Worm (Caenorhabditis elegans) whole organism, L3 larva: ENCODE results near the gene pepm-1.

ENCODE experiments used
- R02D3.7 ChIP-seq: fragments of 150-350 bp; optimal IDR thresholded peaks from 2 replicates; lab custom pipeline; 2014; ENCODE audit warnings: missing biosample characterization, missing genetic modification characterization
- ZK546.5 ChIP-seq: sonication (generic microtip); optimal IDR thresholded peaks from 2 replicates; lab custom pipeline; 2017; ENCODE audit warnings: missing biosample characterization, missing genetic modification characterization
- aly-2 ChIP-seq: fragments of 150-350 bp; optimal IDR thresholded peaks from 2 replicates; lab custom pipeline; 2014; ENCODE audit warnings: missing biosample characterization, missing genetic modification characterization
- ama-1 ChIP-seq: fragments of 150-350 bp; optimal IDR thresholded peaks from 2 replicates; lab custom pipeline; 2018
- ceh-16 ChIP-seq: sonication (generic microtip); optimal IDR thresholded peaks from 2 replicates; lab custom pipeline; 2017; ENCODE audit warnings: missing biosample characterization, missing genetic modification characterization
- ceh-28 ChIP-seq: fragments of 150-350 bp; optimal IDR thresholded peaks from 2 replicates; lab custom pipeline; 2014; ENCODE audit warnings: missing biosample characterization, missing genetic modification reagents, missing genetic modification characterization
- ceh-82 ChIP-seq: fragments of 150-350 bp; optimal IDR thresholded peaks from 2 replicates; lab custom pipeline; 2014; ENCODE audit warnings: missing biosample characterization, missing genetic modification characterization
- ceh-9 ChIP-seq: sonication (generic microtip); optimal IDR thresholded peaks from 2 replicates; lab custom pipeline; 2018; ENCODE audit warnings: missing biosample characterization, missing genetic modification characterization
- daf-12 ChIP-seq: fragments of 150-350 bp; optimal IDR thresholded peaks from 2 replicates; lab custom pipeline; 2014; ENCODE audit warnings: missing biosample characterization, missing genetic modification reagents, missing genetic modification characterization
- egl-27 ChIP-seq: sonication (generic microtip); optimal IDR thresholded peaks from 4 replicates; lab custom pipeline; 2017; ENCODE audit warnings: missing biosample characterization, missing genetic modification reagents, missing genetic modification characterization
- egl-5 ChIP-seq: fragments of 150-350 bp; optimal IDR thresholded peaks from 2 replicates; lab custom pipeline; 2017; ENCODE audit warnings: missing biosample characterization, missing genetic modification reagents, missing genetic modification characterization, inconsistent platforms
- elt-1 ChIP-seq: fragments of 150-350 bp; optimal IDR thresholded peaks from 2 replicates; lab custom pipeline; 2014; ENCODE audit warnings: missing biosample characterization, missing genetic modification characterization
- elt-2 ChIP-seq: sonication (generic microtip); optimal IDR thresholded peaks from 2 replicates; lab custom pipeline; 2016; ENCODE audit warnings: missing genetic modification reagents, mild to moderate bottlenecking, missing genetic modification characterization, missing compliant biosample characterization
- elt-3 ChIP-seq, 3 experiments: fragments of 150-350 bp in 1 of 3; sonication (generic microtip) in 2 of 3; optimal IDR thresholded peaks; 2 replicates in 2 of 3; 4 replicates in 1 of 3; lab custom pipeline; 2014 to 2017; ENCODE audit warnings: missing biosample characterization in 3 of 3, missing genetic modification characterization in 3 of 3
- eor-1 ChIP-seq, 2 experiments: fragments of 150-350 bp; optimal IDR thresholded peaks; 2 replicates each; lab custom pipeline; 2014 to 2018; ENCODE audit warnings: missing biosample characterization in 2 of 2, missing genetic modification characterization in 2 of 2
- fkh-10 ChIP-seq: sonication (generic microtip); optimal IDR thresholded peaks from 2 replicates; lab custom pipeline; 2017; ENCODE audit warnings: missing biosample characterization, missing genetic modification reagents, missing genetic modification characterization
- fkh-2 ChIP-seq: fragments of 150-350 bp; optimal IDR thresholded peaks from 2 replicates; lab custom pipeline; 2014; ENCODE audit warnings: missing biosample characterization, missing genetic modification reagents, missing genetic modification characterization
- fos-1 ChIP-seq: fragments of 150-350 bp; optimal IDR thresholded peaks from 2 replicates; lab custom pipeline; 2014; ENCODE audit warnings: missing biosample characterization, missing genetic modification characterization
- hmg-11 ChIP-seq: sonication (generic microtip); optimal IDR thresholded peaks from 2 replicates; lab custom pipeline; 2016; ENCODE audit warnings: missing genetic modification characterization, missing compliant biosample characterization
- jun-1 ChIP-seq: fragments of 150-350 bp; optimal IDR thresholded peaks from 2 replicates; lab custom pipeline; 2014; ENCODE audit warnings: missing biosample characterization, missing genetic modification reagents, missing genetic modification characterization
- lin-15B ChIP-seq: fragments of 150-350 bp; optimal IDR thresholded peaks from 2 replicates; lab custom pipeline; 2014; ENCODE audit warnings: missing biosample characterization, missing genetic modification characterization
- lin-39 ChIP-seq: fragments of 150-350 bp; optimal IDR thresholded peaks from 2 replicates; lab custom pipeline; 2018; ENCODE audit warnings: missing biosample characterization, missing genetic modification reagents, missing genetic modification characterization
- lsy-12 ChIP-seq: sonication (generic microtip); optimal IDR thresholded peaks from 2 replicates; lab custom pipeline; 2016; ENCODE audit warnings: mild to moderate bottlenecking, missing genetic modification characterization, missing compliant biosample characterization
- mml-1 ChIP-seq: fragments of 150-350 bp; sonication (generic microtip); optimal IDR thresholded peaks from 3 replicates; lab custom pipeline; 2014; ENCODE audit warnings: missing biosample characterization, missing genetic modification characterization
- nfya-1 ChIP-seq: sonication (generic microtip); optimal IDR thresholded peaks from 2 replicates; lab custom pipeline; 2017; ENCODE audit warnings: missing genetic modification characterization, mild to moderate bottlenecking, missing compliant biosample characterization, antibody characterized with exemption, moderate library complexity; ENCODE audit not compliant: insufficient read depth
- nhr-11 ChIP-seq: fragments of 150-350 bp; optimal IDR thresholded peaks from 2 replicates; lab custom pipeline; 2014; ENCODE audit warnings: missing biosample characterization, missing genetic modification characterization
- nhr-23 ChIP-seq: fragments of 150-350 bp; optimal IDR thresholded peaks from 2 replicates; lab custom pipeline; 2014; ENCODE audit warnings: missing biosample characterization, missing genetic modification reagents, missing genetic modification characterization
- nhr-25 ChIP-seq: sonication (generic microtip); optimal IDR thresholded peaks from 2 replicates; lab custom pipeline; 2017; ENCODE audit warnings: missing biosample characterization, missing genetic modification characterization
- nhr-28 ChIP-seq: fragments of 150-350 bp; optimal IDR thresholded peaks from 2 replicates; lab custom pipeline; 2014; ENCODE audit warnings: missing biosample characterization, missing genetic modification characterization
- nhr-43 ChIP-seq: sonication (generic microtip); optimal IDR thresholded peaks from 2 replicates; lab custom pipeline; 2016; ENCODE audit warnings: mild to moderate bottlenecking, missing genetic modification characterization, missing compliant biosample characterization; ENCODE audit not compliant: poor library complexity, severe bottlenecking
- nhr-67 ChIP-seq: fragments of 150-350 bp; optimal IDR thresholded peaks from 2 replicates; lab custom pipeline; 2014; ENCODE audit warnings: missing biosample characterization, missing genetic modification characterization
- nhr-76 ChIP-seq: fragments of 150-350 bp; sonication (generic microtip); optimal IDR thresholded peaks from 5 replicates; lab custom pipeline; 2014; ENCODE audit warnings: missing biosample characterization, missing genetic modification characterization
- nhr-77 ChIP-seq: fragments of 150-350 bp; optimal IDR thresholded peaks from 2 replicates; lab custom pipeline; 2014; ENCODE audit warnings: missing biosample characterization, missing genetic modification characterization
- pha-4 ChIP-seq: fragments of 150-350 bp; optimal IDR thresholded peaks from 2 replicates; lab custom pipeline; 2014; ENCODE audit warnings: missing biosample characterization, missing genetic modification reagents, missing genetic modification characterization
- sea-2 ChIP-seq: fragments of 150-350 bp; sonication (generic microtip); optimal IDR thresholded peaks from 4 replicates; lab custom pipeline; 2014; ENCODE audit warnings: missing biosample characterization, missing genetic modification reagents, missing genetic modification characterization
- skn-1 ChIP-seq: fragments of 150-350 bp; optimal IDR thresholded peaks from 2 replicates; lab custom pipeline; 2014; ENCODE audit warnings: missing biosample characterization, missing genetic modification characterization
- snpc-4 ChIP-seq: fragments of 150-350 bp; optimal IDR thresholded peaks from 2 replicates; lab custom pipeline; 2014; ENCODE audit warnings: missing biosample characterization, missing genetic modification characterization
- tbx-2 ChIP-seq: sonication (generic microtip); optimal IDR thresholded peaks from 2 replicates; lab custom pipeline; 2016; ENCODE audit warnings: mild to moderate bottlenecking, missing genetic modification characterization, missing compliant biosample characterization
- unc-39 ChIP-seq: sonication (generic microtip); optimal IDR thresholded peaks from 4 replicates; lab custom pipeline; 2017; ENCODE audit warnings: missing biosample characterization, missing genetic modification characterization
- zag-1 ChIP-seq: fragments of 150-350 bp; optimal IDR thresholded peaks from 2 replicates; lab custom pipeline; 2014; ENCODE audit warnings: missing biosample characterization, missing genetic modification characterization
- ztf-11 ChIP-seq: fragments of 150-350 bp; optimal IDR thresholded peaks from 2 replicates; lab custom pipeline; 2014; ENCODE audit warnings: missing biosample characterization, missing genetic modification characterization
- ztf-4 ChIP-seq: fragments of 150-350 bp; optimal IDR thresholded peaks from 2 replicates; lab custom pipeline; 2014; ENCODE audit warnings: missing biosample characterization, missing genetic modification characterization

Gene pepm-1

ce11 chrV:14355738-14356368 lies 26.9 kb downstream of the pepm-1 start, which contains the start of gene cyn-1:
Gene cyn-1 (plus strand): TSS chrV:14356076.
- peak; percentile 72 for TF ChIP-seq R02D3.7 (tag; lab: Kevin White, UChicago)
- TF ChIP-seq nfya-1 = peak; percentile 94
- TF ChIP-seq lsy-12 (tag; lab: Kevin White, UChicago) = peak; percentile 77
- no peak for TF ChIP-seq fkh-2
- TF ChIP-seq nhr-11 (tag; lab: Kevin White, UChicago) = no peak
- no peak for TF ChIP-seq mml-1 (tag; lab: Kevin White, UChicago)
- TF ChIP-seq skn-1 = no peak
- peak; percentile 38 for TF ChIP-seq fkh-10 (GFP tag; lab: Kevin White, UChicago)
- no peak for TF ChIP-seq nhr-76 (tag; lab: Kevin White, UChicago)
- peak; percentile 87 for TF ChIP-seq egl-5
- peak; percentile 88 for TF ChIP-seq lin-15B (tag; lab: Kevin White, UChicago)
- no peak for TF ChIP-seq nhr-67 (tag; lab: Kevin White, UChicago)
- peak; percentile 40 for TF ChIP-seq elt-2 (tag; lab: Kevin White, UChicago)
- peak; percentile 86 for TF ChIP-seq snpc-4 (tag; lab: Kevin White, UChicago)
- TF ChIP-seq lin-39 (tag; lab: Kevin White, UChicago) = peak; percentile 28
- TF ChIP-seq nhr-77 (tag; lab: Kevin White, UChicago) = peak; percentile 14
- peak; percentile 91 for TF ChIP-seq nhr-23 (tag; lab: Kevin White, UChicago)
- no peak for TF ChIP-seq ztf-4 (tag; lab: Kevin White, UChicago)
- no peak for TF ChIP-seq fos-1 (tag; lab: Kevin White, UChicago)
- no peak for TF ChIP-seq elt-1 (tag; lab: Kevin White, UChicago)
- TF ChIP-seq ceh-82 = peak; percentile 26
- peak; percentile 76 for TF ChIP-seq nhr-43 (tag; lab: Kevin White, UChicago)
- TF ChIP-seq hmg-11 (tag; lab: Kevin White, UChicago) = peak; percentile 41
- TF ChIP-seq unc-39 (tag; lab: Kevin White, UChicago) = no peak
- TF ChIP-seq sea-2 = no peak
- TF ChIP-seq elt-3 (tag; optimal IDR thresholded peaks at IDR 0.05; lab: Kevin White, UChicago) = no peak
- TF ChIP-seq jun-1 (tag; lab: Kevin White, UChicago) = peak; percentile 77
- peak; percentile 35 for TF ChIP-seq nhr-25
- no peak for TF ChIP-seq egl-27 (tag; lab: Kevin White, UChicago)
- peak; percentile 68 for TF ChIP-seq ceh-28 (tag; lab: Kevin White, UChicago)
- TF ChIP-seq nhr-28 (tag; lab: Kevin White, UChicago) = no peak
- no peak for TF ChIP-seq ztf-11 (tag; lab: Kevin White, UChicago)
- no peak for TF ChIP-seq ama-1 (lab: Kevin White, UChicago)
- no peak for TF ChIP-seq zag-1
- peak; percentile 69 for TF ChIP-seq tbx-2 (tag; lab: Kevin White, UChicago)
- TF ChIP-seq aly-2 (tag; lab: Kevin White, UChicago) = no peak
- TF ChIP-seq pha-4 (tag; lab: Kevin White, UChicago) = peak; percentile 93

- TF ChIP-seq nfya-1 = peak; percentile 86
Observed at ce11 chrV:14357347-14357746, 28.4 kb downstream of the pepm-1 start.

- TF ChIP-seq daf-12 (no peak), ztf-11 (tag; lab: Kevin White, UChicago) (no peak), ZK546.5 (no peak), elt-1 (tag; lab: Kevin White, UChicago) (no peak), nhr-77 (tag; lab: Kevin White, UChicago) (no peak), egl-5 (no peak), R02D3.7 (tag; lab: Kevin White, UChicago) (no peak), eor-1 (tag; optimal IDR thresholded peaks at IDR 0.05; lab: Kevin White, UChicago) (no peak), elt-2 (tag; lab: Kevin White, UChicago) (peak; percentile 11), zag-1 (no peak), snpc-4 (tag; lab: Kevin White, UChicago) (peak; percentile 77), ceh-9 (no peak), nhr-43 (tag; lab: Kevin White, UChicago) (no peak), sea-2 (no peak), nfya-1 (peak; percentile 14), ceh-16 (tag; lab: Kevin White, UChicago) (no peak), ceh-82 (no peak), lsy-12 (tag; lab: Kevin White, UChicago) (no peak)
Observed at ce11 chrV:14358577-14358976, 29.7 kb downstream of the pepm-1 start, which contains the start of gene Y49A3A.4. Gene Y49A3A.4 (minus strand): TSS chrV:14358890.
